Worm (Caenorhabditis elegans): ENCODE measurements around the gene lgc-28.
"Not testable (repeated sequence)": the region's sequence is repeated elsewhere in the genome, so short reads cannot be mapped to it uniquely, and the experiment has no call there.

DNA sequence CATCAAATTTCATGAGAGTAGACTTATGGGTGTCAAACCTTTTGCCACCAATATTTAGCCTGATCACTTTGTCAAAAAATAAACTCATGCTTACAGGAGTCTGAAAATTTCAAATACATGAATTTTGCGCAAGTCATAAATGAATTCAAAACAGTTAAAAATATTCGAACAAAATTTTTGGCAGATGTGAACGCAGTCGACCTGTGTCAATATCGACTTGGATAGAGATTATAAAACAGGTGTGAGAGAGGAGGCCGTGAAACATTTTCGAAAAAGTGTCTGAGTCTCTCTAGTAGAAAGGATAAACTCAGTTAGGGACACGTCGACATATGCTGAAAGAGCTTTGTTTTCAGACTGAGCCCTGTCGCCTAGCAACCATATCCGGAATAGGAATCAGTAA, 21.9 kb downstream of the lgc-28 start, which contains the start of gene F22E5.12:
- not testable (repeated sequence) for TF ChIP-seq pha-4 (tag; optimal IDR thresholded peaks at IDR 0.05); unc-62 (GFP tag; optimal IDR thresholded peaks at IDR 0.05); nhr-90 (tag; optimal IDR thresholded peaks at IDR 0.05); B0019.2 (GFP tag; conservative IDR thresholded peaks at IDR 0.05); C06A6.2 (GFP tag; conservative IDR thresholded peaks at IDR 0.05); Y79H2A.3 (GFP tag; conservative IDR thresholded peaks at IDR 0.05); dpl-1 (GFP tag; optimal IDR thresholded peaks at IDR 0.05); nfya-2 (GFP tag; IDR thresholded peaks at IDR 0.05); snpc-4 (GFP tag; optimal IDR thresholded peaks at IDR 0.05); snpc-4 (tag; optimal IDR thresholded peaks at IDR 0.05); attf-5 (GFP tag; optimal IDR thresholded peaks at IDR 0.05); snpc-3.4 (tag; optimal IDR thresholded peaks at IDR 0.05); xnd-1 (tag; optimal IDR thresholded peaks at IDR 0.05); ztf-3 (GFP tag; optimal IDR thresholded peaks at IDR 0.05)
